Worm (Caenorhabditis elegans) whole organism, mixed stage, embryonic: ENCODE data around the gene clec-122.

ENCODE experiments used
- M03D4.4 ChIP-seq: sonication (generic microtip); optimal IDR thresholded peaks from 2 replicates; lab custom pipeline; 2017; ENCODE audit warnings: mild to moderate bottlenecking, missing genetic modification characterization, missing compliant biosample characterization
- bed-3 ChIP-seq: fragments of 200-800 bp; sonication (Bioruptor generic); optimal IDR thresholded peaks from 3 replicates; lab custom pipeline; 2018; ENCODE audit warnings: mild to moderate bottlenecking, missing genetic modification characterization, moderate library complexity, missing compliant biosample characterization
- ceh-43 ChIP-seq: fragments of 200-800 bp; sonication (Bioruptor generic); optimal IDR thresholded peaks from 2 replicates; lab custom pipeline; 2018; ENCODE audit warnings: mild to moderate bottlenecking, missing genetic modification characterization, moderate library complexity, missing compliant biosample characterization
- ceh-83 ChIP-seq: fragments of 200-800 bp; sonication (Bioruptor generic); optimal IDR thresholded peaks from 2 replicates; lab custom pipeline; 2018; ENCODE audit warnings: mild to moderate bottlenecking, missing genetic modification characterization, missing compliant biosample characterization
- ces-1 ChIP-seq: fragments of 150-350 bp; optimal IDR thresholded peaks from 2 replicates; lab custom pipeline; 2014; ENCODE audit warnings: missing biosample characterization, missing genetic modification reagents, missing genetic modification characterization
- elt-1 ChIP-seq: sonication (generic microtip); optimal IDR thresholded peaks from 2 replicates; lab custom pipeline; 2017; ENCODE audit warnings: missing genetic modification characterization, mild to moderate bottlenecking, missing compliant biosample characterization, antibody characterized with exemption, moderate library complexity, borderline replicate concordance; ENCODE audit not compliant: insufficient read depth
- elt-3 ChIP-seq: fragments of 150-350 bp; optimal IDR thresholded peaks from 2 replicates; lab custom pipeline; 2014; ENCODE audit warnings: missing biosample characterization, missing genetic modification characterization
- flh-1 ChIP-seq: fragments of 200-800 bp; sonication (Bioruptor generic); optimal IDR thresholded peaks from 2 replicates; lab custom pipeline; 2018; ENCODE audit warnings: mild to moderate bottlenecking, missing genetic modification characterization, moderate library complexity, missing compliant biosample characterization
- ham-2 ChIP-seq: fragments of 200-800 bp; sonication (Bioruptor generic); optimal IDR thresholded peaks from 2 replicates; lab custom pipeline; 2018; ENCODE audit warnings: mild to moderate bottlenecking, missing genetic modification characterization, missing compliant biosample characterization
- hlh-1 ChIP-seq: fragments of 150-350 bp; optimal IDR thresholded peaks from 2 replicates; lab custom pipeline; 2014; ENCODE audit warnings: missing biosample characterization, missing genetic modification reagents, missing genetic modification characterization
- lin-13 ChIP-seq: fragments of 150-350 bp; optimal IDR thresholded peaks from 2 replicates; lab custom pipeline; 2014; ENCODE audit warnings: missing biosample characterization, missing genetic modification characterization
- lin-32 ChIP-seq: fragments of 200-800 bp; sonication (Bioruptor generic); optimal IDR thresholded peaks from 2 replicates; lab custom pipeline; 2018; ENCODE audit warnings: mild to moderate bottlenecking, missing genetic modification characterization, missing compliant biosample characterization
- lsy-2 ChIP-seq: fragments of 150-350 bp; optimal IDR thresholded peaks from 2 replicates; lab custom pipeline; 2014; ENCODE audit warnings: missing biosample characterization, missing genetic modification characterization
- mab-5 ChIP-seq: fragments of 150-350 bp; optimal IDR thresholded peaks from 2 replicates; lab custom pipeline; 2014; ENCODE audit warnings: missing biosample characterization, missing genetic modification characterization
- mep-1 ChIP-seq: fragments of 150-350 bp; optimal IDR thresholded peaks from 2 replicates; lab custom pipeline; 2017; ENCODE audit warnings: missing biosample characterization, missing genetic modification reagents, missing genetic modification characterization, inconsistent platforms
- nhr-12 ChIP-seq: fragments of 150-350 bp; optimal IDR thresholded peaks from 2 replicates; lab custom pipeline; 2014; ENCODE audit warnings: missing biosample characterization, missing genetic modification characterization
- nhr-237 ChIP-seq: fragments of 150-350 bp; optimal IDR thresholded peaks from 2 replicates; lab custom pipeline; 2014; ENCODE audit warnings: missing biosample characterization, missing genetic modification characterization
- nhr-28 ChIP-seq: fragments of 150-350 bp; optimal IDR thresholded peaks from 2 replicates; lab custom pipeline; 2014; ENCODE audit warnings: missing biosample characterization, missing genetic modification characterization
- nhr-76 ChIP-seq: sonication (generic microtip); optimal IDR thresholded peaks from 2 replicates; lab custom pipeline; 2017; ENCODE audit warnings: missing biosample characterization, missing genetic modification characterization
- sem-2 ChIP-seq: fragments of 200-800 bp; sonication (Bioruptor generic); optimal IDR thresholded peaks from 2 replicates; lab custom pipeline; 2018; ENCODE audit warnings: mild to moderate bottlenecking, missing genetic modification characterization, missing compliant biosample characterization
- snpc-4 ChIP-seq: fragments of 150-350 bp; optimal IDR thresholded peaks from 2 replicates; lab custom pipeline; 2014; ENCODE audit warnings: missing biosample characterization, missing genetic modification characterization
- sptf-1 ChIP-seq: sonication (generic microtip); optimal IDR thresholded peaks from 2 replicates; lab custom pipeline; 2017; ENCODE audit warnings: mild to moderate bottlenecking, missing genetic modification characterization, moderate library complexity, missing compliant biosample characterization
- tbx-8 ChIP-seq: fragments of 200-800 bp; sonication (Bioruptor generic); optimal IDR thresholded peaks from 2 replicates; lab custom pipeline; 2018; ENCODE audit warnings: mild to moderate bottlenecking, missing genetic modification characterization, moderate library complexity, missing compliant biosample characterization
- unc-120 ChIP-seq: sonication (generic microtip); optimal IDR thresholded peaks from 2 replicates; lab custom pipeline; 2017; ENCODE audit warnings: missing genetic modification characterization, missing compliant biosample characterization; ENCODE audit not compliant: poor library complexity, severe bottlenecking
- unc-39 ChIP-seq: fragments of 150-350 bp; optimal IDR thresholded peaks from 2 replicates; lab custom pipeline; 2014; ENCODE audit warnings: missing biosample characterization, missing genetic modification characterization
- unc-62 ChIP-seq: fragments of 150-350 bp; optimal IDR thresholded peaks from 2 replicates; lab custom pipeline; 2014; ENCODE audit warnings: missing biosample characterization, missing genetic modification reagents, missing genetic modification characterization
- zip-8 ChIP-seq: fragments of 150-350 bp; optimal IDR thresholded peaks from 2 replicates; lab custom pipeline; 2014; ENCODE audit warnings: missing biosample characterization, missing genetic modification characterization

The clec-122 gene

ce11 chrII:3109533-3109932 is 3.7 kb downstream of the clec-122 start:
- TF ChIP-seq tbx-8 (GFP tag; lab: Kevin White, UChicago) = no peak

ce11 chrII:3110099-3110498 is 4.2 kb downstream of the clec-122 start:
- TF ChIP-seq elt-1 (no peak), lsy-2 (tag; lab: Kevin White, UChicago) (no peak), nhr-237 (tag; lab: Kevin White, UChicago) (no peak), unc-120 (tag; lab: Kevin White, UChicago) (no peak), unc-62 (GFP tag; lab: Kevin White, UChicago) (no peak), nhr-12 (tag; lab: Kevin White, UChicago) (no peak), bed-3 (no peak), flh-1 (GFP tag; lab: Kevin White, UChicago) (no peak), ceh-43 (no peak), elt-3 (tag; lab: Kevin White, UChicago) (no peak), M03D4.4 (tag; lab: Kevin White, UChicago) (no peak), sptf-1 (tag; lab: Kevin White, UChicago) (no peak), ham-2 (no peak), zip-8 (tag; lab: Kevin White, UChicago) (no peak)

ce11 chrII:3111147-3111546 is 5.3 kb downstream of the clec-122 start, which contains the start of gene Y25C1A.13:
Y25C1A.13 (minus strand) TSS chrII:3111247.
- no peak for TF ChIP-seq ham-2
- TF ChIP-seq ceh-43 = no peak
- no peak for TF ChIP-seq ces-1 (GFP tag; lab: Kevin White, UChicago)
- TF ChIP-seq unc-39 (tag; lab: Kevin White, UChicago) = no peak
- TF ChIP-seq nhr-28 (tag; lab: Kevin White, UChicago) = no peak
- TF ChIP-seq lin-32 (GFP tag; lab: Kevin White, UChicago) = no peak
- TF ChIP-seq mab-5 = no peak
- TF ChIP-seq snpc-4 (tag; lab: Kevin White, UChicago) = no peak
- no peak for TF ChIP-seq zip-8 (tag; lab: Kevin White, UChicago)
- TF ChIP-seq, all 35 proteins: peak for 0

- TF ChIP-seq ces-1 (GFP tag; lab: Kevin White, UChicago) (no peak), elt-1 (no peak), unc-39 (tag; lab: Kevin White, UChicago) (no peak), unc-120 (tag; lab: Kevin White, UChicago) (no peak), nhr-12 (tag; lab: Kevin White, UChicago) (no peak), elt-3 (tag; lab: Kevin White, UChicago) (no peak), ham-2 (no peak), hlh-1 (no peak), zip-8 (tag; lab: Kevin White, UChicago) (no peak), unc-62 (GFP tag; lab: Kevin White, UChicago) (no peak)
- TF ChIP-seq, all 35 proteins: peak for 0
Observed at ce11 chrII:3112313-3112712, 6.4 kb downstream of the clec-122 start, which contains the start of gene Y25C1A.2. Y25C1A.2 (plus strand) TSS chrII:3112613.

- TF ChIP-seq mab-5 = no peak
- TF ChIP-seq elt-1 = no peak
- TF ChIP-seq ceh-43 = no peak
- TF ChIP-seq lin-13 (tag; lab: Kevin White, UChicago) = no peak
- no peak for TF ChIP-seq nhr-237 (tag; lab: Kevin White, UChicago)
- TF ChIP-seq, all 35 proteins: peak for 0
Observed at ce11 chrII:3113289-3113688, 7.4 kb downstream of the clec-122 start.

ce11 chrII:3113934-3114333 is 8.1 kb downstream of the clec-122 start, which contains the start of gene clec-123:
clec-123 (plus strand) TSS chrII:3114234.
- TF ChIP-seq zip-8 (tag; lab: Kevin White, UChicago) (no peak), M03D4.4 (tag; lab: Kevin White, UChicago) (no peak), ham-2 (no peak), nhr-12 (tag; lab: Kevin White, UChicago) (no peak), unc-39 (tag; lab: Kevin White, UChicago) (no peak), sem-2 (GFP tag; lab: Kevin White, UChicago) (no peak), lin-32 (GFP tag; lab: Kevin White, UChicago) (no peak), nhr-28 (tag; lab: Kevin White, UChicago) (no peak), ceh-83 (GFP tag; lab: Kevin White, UChicago) (no peak), tbx-8 (GFP tag; lab: Kevin White, UChicago) (no peak), hlh-1 (no peak), unc-120 (tag; lab: Kevin White, UChicago) (no peak), flh-1 (GFP tag; lab: Kevin White, UChicago) (no peak), ces-1 (GFP tag; lab: Kevin White, UChicago) (no peak), nhr-76 (tag; lab: Kevin White, UChicago) (no peak), mep-1 (tag; lab: Kevin White, UChicago) (no peak), lsy-2 (tag; lab: Kevin White, UChicago) (no peak)
